Fruit fly (Drosophila melanogaster) whole organism, embryonic: Measurements from ENCODE around the gene BOD1.

ENCODE experiments used
- Antp ChIP-seq: fragments of 200-800 bp; sonication (Bioruptor generic); optimal IDR thresholded peaks from 3 replicates; lab custom pipeline; 2016; ENCODE audit warnings: missing biosample characterization, missing genetic modification characterization
- Blimp-1 ChIP-seq: fragments of 200-800 bp; sonication (Bioruptor generic); optimal IDR thresholded peaks from 3 replicates; lab custom pipeline; 2018; ENCODE audit warnings: missing biosample characterization, missing genetic modification characterization, mild to moderate bottlenecking, moderate library complexity, missing genetic modification reagents
- CG11456 ChIP-seq: fragments of 200-800 bp; sonication (Bioruptor generic); IDR thresholded peaks from 3 replicates; pipeline ENCODE4 v1.3.6; 2022; ENCODE audit warnings: missing biosample characterization, missing genetic modification characterization
- CG13123 ChIP-seq: fragments of 200-800 bp; sonication (Bioruptor generic); optimal IDR thresholded peaks from 2 replicates; lab custom pipeline; 2016; ENCODE audit warnings: missing biosample characterization, missing genetic modification characterization
- CG14441 ChIP-seq: fragments of 200-800 bp; sonication (Bioruptor generic); IDR thresholded peaks from 2 replicates; pipeline ENCODE4 v1.3.6; 2022; ENCODE audit warnings: missing biosample characterization, missing genetic modification characterization
- CG14667 ChIP-seq: fragments of 200-800 bp; sonication (Bioruptor generic); IDR thresholded peaks from 2 replicates; pipeline ENCODE4 v1.3.6; 2022; ENCODE audit warnings: missing biosample characterization, missing genetic modification characterization
- CG15073 ChIP-seq: fragments of 200-800 bp; sonication (Bioruptor generic); optimal IDR thresholded peaks from 2 replicates; lab custom pipeline; 2016; ENCODE audit warnings: missing biosample characterization, missing genetic modification characterization
- CG3995 ChIP-seq: fragments of 200-800 bp; sonication (Bioruptor generic); optimal IDR thresholded peaks from 3 replicates; lab custom pipeline; 2016; ENCODE audit warnings: missing biosample characterization, missing genetic modification characterization
- Elba2 ChIP-seq: fragments of 200-800 bp; sonication (Bioruptor generic); optimal IDR thresholded peaks from 3 replicates; lab custom pipeline; 2016; ENCODE audit warnings: missing biosample characterization, missing genetic modification characterization
- Lim3 ChIP-seq: fragments of 200-800 bp; sonication (Bioruptor generic); IDR thresholded peaks from 2 replicates; pipeline ENCODE4 v1.3.6; 2022; ENCODE audit warnings: missing biosample characterization, missing genetic modification characterization
- MTF-1 ChIP-seq: fragments of 200-800 bp; sonication (Bioruptor generic); optimal IDR thresholded peaks from 2 replicates; lab custom pipeline; 2018; ENCODE audit warnings: missing biosample characterization, mild to moderate bottlenecking, missing genetic modification characterization, borderline replicate concordance
- NK7.1 ChIP-seq: fragments of 200-800 bp; sonication (Bioruptor generic); optimal IDR thresholded peaks from 3 replicates; lab custom pipeline; 2016; ENCODE audit warnings: missing biosample characterization, missing genetic modification characterization
- Nf-YC ChIP-seq: fragments of 200-800 bp; optimal IDR thresholded peaks from 3 replicates; lab custom pipeline; 2019; ENCODE audit warnings: missing biosample characterization, mild to moderate bottlenecking, missing genetic modification characterization, moderate library complexity
- Rfx ChIP-seq: fragments of 200-800 bp; sonication (Bioruptor generic); IDR thresholded peaks from 2 replicates; pipeline ENCODE4 v1.3.6; 2022; ENCODE audit warnings: missing biosample characterization, missing genetic modification characterization
- Stat92E ChIP-seq, 3 experiments: fragments of >200 bp in 2 of 3; fragments of 200-800 bp in 1 of 3; sonication (Bioruptor generic) in 1 of 3; optimal IDR thresholded peaks; 2 replicates each; lab custom pipeline; 2017 to 2019; ENCODE audit warnings: missing biosample characterization in 3 of 3, missing genetic modification characterization in 3 of 3, mild to moderate bottlenecking in 1 of 3, moderate library complexity in 1 of 3
- bigmax ChIP-seq: fragments of 200-800 bp; sonication (Bioruptor generic); optimal IDR thresholded peaks from 2 replicates; lab custom pipeline; 2018; ENCODE audit warnings: missing biosample characterization, mild to moderate bottlenecking, missing genetic modification characterization
- crp ChIP-seq, 2 experiments: fragments of 200-800 bp; sonication (Bioruptor generic); optimal IDR thresholded peaks; 2 replicates in 1 of 2; 3 replicates in 1 of 2; lab custom pipeline; 2017; ENCODE audit warnings: missing biosample characterization in 2 of 2, missing genetic modification characterization in 2 of 2, mild to moderate bottlenecking in 1 of 2, moderate library complexity in 1 of 2
- dysf ChIP-seq: fragments of 200-800 bp; sonication (Bioruptor generic); IDR thresholded peaks from 3 replicates; pipeline ENCODE4 v1.3.6; 2022; ENCODE audit warnings: missing biosample characterization, missing genetic modification characterization
- gro ChIP-seq: fragments of 200-800 bp; sonication (Bioruptor generic); optimal IDR thresholded peaks from 2 replicates; lab custom pipeline; 2016; ENCODE audit warnings: missing biosample characterization, missing genetic modification characterization
- hbn ChIP-seq: fragments of 200-800 bp; sonication (Bioruptor generic); IDR thresholded peaks from 2 replicates; pipeline ENCODE4 v1.3.6; 2022; ENCODE audit warnings: missing biosample characterization, missing genetic modification characterization; ENCODE audit not compliant: partially characterized antibody
- odd ChIP-seq: fragments of 200-800 bp; sonication (Bioruptor generic); optimal IDR thresholded peaks from 2 replicates; lab custom pipeline; 2017; ENCODE audit warnings: missing biosample characterization, mild to moderate bottlenecking, missing genetic modification characterization
- pho ChIP-seq: fragments of 200-800 bp; sonication (Bioruptor generic); optimal IDR thresholded peaks from 2 replicates; lab custom pipeline; 2016; ENCODE audit warnings: missing biosample characterization, missing genetic modification characterization
- pzg ChIP-seq: fragments of 200-800 bp; sonication (Bioruptor generic); optimal IDR thresholded peaks from 3 replicates; lab custom pipeline; 2018; ENCODE audit warnings: missing biosample characterization, mild to moderate bottlenecking, missing genetic modification characterization, moderate library complexity
- wek ChIP-seq: fragments of 200-800 bp; sonication (Bioruptor generic); optimal IDR thresholded peaks from 3 replicates; lab custom pipeline; 2018; ENCODE audit warnings: missing biosample characterization, mild to moderate bottlenecking, missing genetic modification characterization, moderate library complexity
- yki ChIP-seq: fragments of >200 bp; optimal IDR thresholded peaks from 3 replicates; lab custom pipeline; 2018

BOD1 gene

DNA sequence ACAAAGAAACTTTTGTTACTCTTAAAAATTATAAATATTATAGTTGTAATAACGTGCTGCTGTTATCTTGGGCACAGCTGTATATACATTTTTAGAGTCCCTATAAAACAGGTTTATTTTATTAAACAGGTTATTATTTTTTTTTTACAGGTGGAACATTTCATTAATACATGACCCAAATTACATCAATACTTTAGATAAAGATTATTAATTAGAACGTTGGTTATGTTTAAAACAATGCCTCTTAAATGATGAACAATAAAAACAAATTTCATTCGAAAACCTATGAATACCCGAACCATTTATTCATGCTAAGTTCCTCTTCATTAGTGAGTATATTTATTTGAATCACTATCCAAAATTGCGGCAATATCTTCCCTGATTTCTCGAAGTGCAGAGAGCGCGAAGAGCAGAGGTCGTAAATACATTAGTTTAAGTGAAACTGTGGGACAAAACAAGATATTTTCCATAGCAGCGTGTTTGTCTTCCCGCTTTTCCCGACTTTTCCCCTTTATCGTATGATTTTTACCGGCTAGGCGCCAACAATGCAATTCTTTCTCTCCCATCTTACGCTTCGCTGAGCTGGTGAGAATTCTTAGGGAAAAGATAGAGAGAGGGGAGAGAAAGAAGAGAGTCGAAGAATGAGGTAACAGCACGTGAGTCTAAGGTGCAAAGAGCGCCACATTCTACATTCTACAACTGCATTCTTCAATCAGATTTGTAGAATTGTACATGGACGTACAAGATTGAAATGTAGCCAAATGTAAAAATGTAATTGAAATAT lies 50.8 kb downstream of the BOD1 start (continued):
- TF ChIP-seq Elba2 (no peak), hbn (GFP tag; lab: Robert Waterston, UW) (no peak), yki (lab: Kevin White, UChicago) (peak; percentile 44), Antp (GFP tag; lab: Kevin White, UChicago) (peak; percentile 33), Blimp-1 (GFP tag; lab: Kevin White, UChicago) (no peak), bigmax (GFP tag; lab: Kevin White, UChicago) (no peak), CG3995 (GFP tag; lab: Kevin White, UChicago) (no peak), pzg (GFP tag; lab: Kevin White, UChicago) (no peak), wek (GFP tag; lab: Kevin White, UChicago) (no peak), NK7.1 (no peak)

DNA sequence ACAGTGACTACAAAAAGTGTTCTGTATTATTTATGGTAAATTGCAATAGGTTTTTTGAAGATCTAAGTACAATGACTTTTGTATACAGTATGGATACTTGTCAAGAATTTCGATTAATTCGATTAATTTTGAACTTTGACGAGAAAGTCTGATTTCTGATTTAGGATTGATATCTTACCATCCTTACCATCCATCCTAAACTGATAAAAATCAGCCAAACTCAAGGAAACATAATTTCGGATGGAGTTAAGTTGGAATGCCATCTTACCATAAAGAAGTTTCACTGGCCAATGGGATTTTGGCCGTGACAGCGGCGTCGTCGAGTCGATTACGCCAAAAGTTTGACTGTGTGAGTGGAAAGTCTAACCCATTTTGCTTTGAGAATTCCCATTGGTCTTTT lies 52.6 kb downstream of the BOD1 start, which contains the start of gene CG4815:
Gene CG4815, minus strand, starts transcription at position 101 of the 400 bp plus-strand sequence.
- TF ChIP-seq Nf-YC (tag; lab: Kevin White, UChicago) = no peak
- no peak for TF ChIP-seq CG14667
- TF ChIP-seq CG13123 (GFP tag; lab: Kevin White, UChicago) = no peak
- no peak for TF ChIP-seq pho (GFP tag; lab: Kevin White, UChicago)
- TF ChIP-seq crp (GFP tag; optimal IDR thresholded peaks at IDR 0.05; lab: Kevin White, UChicago) = no peak
- TF ChIP-seq MTF-1 = no peak
- TF ChIP-seq CG14441 (GFP tag; lab: Robert Waterston, UW) = no peak
- no peak for TF ChIP-seq odd
- TF ChIP-seq Rfx (GFP tag; lab: Robert Waterston, UW) = no peak
- no peak for TF ChIP-seq CG15073 (GFP tag; lab: Kevin White, UChicago)
- no peak for TF ChIP-seq gro
- TF ChIP-seq CG11456 (GFP tag; lab: Robert Waterston, UW) = no peak
- no peak for TF ChIP-seq Stat92E (GFP tag; optimal IDR thresholded peaks at IDR 0.05; lab: Kevin White, UChicago)
- no peak for TF ChIP-seq Lim3 (GFP tag; lab: Robert Waterston, UW)
- TF ChIP-seq dysf (GFP tag; lab: Robert Waterston, UW) = no peak
